Worm (Caenorhabditis elegans) whole organism, L4 larva: ENCODE measurements around the gene R02D5.6.

Experiments used
- R02D3.7 ChIP-seq: fragments of 150-350 bp; sonication (generic microtip); optimal IDR thresholded peaks from 3 replicates; lab custom pipeline; 2014; ENCODE audit warnings: missing biosample characterization, missing genetic modification characterization
- ceh-28 ChIP-seq: fragments of 150-350 bp; optimal IDR thresholded peaks from 2 replicates; lab custom pipeline; 2014; ENCODE audit warnings: missing biosample characterization, missing genetic modification reagents, missing genetic modification characterization
- ceh-82 ChIP-seq: sonication (generic microtip); optimal IDR thresholded peaks from 2 replicates; lab custom pipeline; 2017; ENCODE audit warnings: missing biosample characterization, missing genetic modification characterization
- dmd-8 ChIP-seq: fragments of 200-800 bp; sonication (Bioruptor generic); IDR thresholded peaks from 2 replicates; pipeline ENCODE4 v1.3.6; 2022; ENCODE audit warnings: missing genetic modification characterization, missing compliant biosample characterization
- nhr-237 ChIP-seq: sonication (generic microtip); optimal IDR thresholded peaks from 2 replicates; lab custom pipeline; 2017; ENCODE audit warnings: missing biosample characterization, missing genetic modification characterization
- snpc-4 ChIP-seq: fragments of 150-350 bp; optimal IDR thresholded peaks from 2 replicates; lab custom pipeline; 2014; ENCODE audit warnings: missing biosample characterization, missing genetic modification characterization
- unc-130 ChIP-seq: sonication (generic microtip); optimal IDR thresholded peaks from 2 replicates; lab custom pipeline; 2016; ENCODE audit warnings: missing genetic modification reagents, missing genetic modification characterization, missing compliant biosample characterization
- unc-62 ChIP-seq, 3 experiments: fragments of 150-350 bp in 1 of 3; sonication (generic microtip); optimal IDR thresholded peaks in 2 of 3; peaks in 1 of 3; 1 replicate in 1 of 3; 2 replicates in 2 of 3; lab custom pipeline; 2014 to 2017; ENCODE audit warnings: missing biosample characterization in 3 of 3, missing genetic modification characterization in 3 of 3, missing genetic modification reagents in 3 of 3, missing genotype in 1 of 3
- zag-1 ChIP-seq: fragments of 150-350 bp; optimal IDR thresholded peaks from 2 replicates; lab custom pipeline; 2014; ENCODE audit warnings: missing biosample characterization, missing genetic modification characterization
- zip-11 ChIP-seq: fragments of 200-800 bp; sonication (Bioruptor generic); IDR thresholded peaks from 2 replicates; pipeline ENCODE4 v1.3.6; 2022; ENCODE audit warnings: missing genetic modification characterization, missing compliant biosample characterization
- ztf-11 ChIP-seq: fragments of 150-350 bp; optimal IDR thresholded peaks from 2 replicates; lab custom pipeline; 2014; ENCODE audit warnings: missing biosample characterization, missing genetic modification characterization

DNA sequence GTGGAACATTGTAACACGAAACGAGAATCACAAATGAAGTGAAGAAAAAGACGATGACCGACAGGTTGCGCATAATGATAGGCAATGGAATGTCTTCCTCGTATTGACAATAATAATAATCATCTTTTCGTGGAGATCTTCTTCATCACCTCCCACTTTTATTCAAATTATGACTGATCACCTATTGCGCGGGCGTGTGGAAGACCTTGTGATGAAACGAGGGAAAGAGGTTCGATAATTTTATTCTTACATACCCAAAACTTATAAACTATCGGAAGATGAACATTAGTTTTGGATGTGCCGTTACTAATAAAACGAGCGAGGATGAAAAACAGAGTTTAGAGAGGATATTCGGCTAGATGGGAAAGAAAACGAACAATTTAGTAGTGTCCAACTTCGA, 5.2 kb upstream of the R02D5.6 start, which contains the start of gene C53A5.2:
- TF ChIP-seq nhr-237 (tag; lab: Kevin White, UChicago), result no peak
- TF ChIP-seq R02D3.7 (tag; lab: Kevin White, UChicago), result no peak
- no peak for TF ChIP-seq unc-130 (GFP tag; lab: Kevin White, UChicago)
- TF ChIP-seq unc-62 (GFP tag; optimal IDR thresholded peaks at IDR 0.05 in 1 of 2; lab: Kevin White, UChicago), result no peak
- TF ChIP-seq unc-62 (tag; optimal IDR thresholded peaks at IDR 0.05; lab: Kevin White, UChicago), result no peak
- no peak for TF ChIP-seq ceh-28 (tag; lab: Kevin White, UChicago)
- no peak for TF ChIP-seq zag-1 (tag; lab: Kevin White, UChicago)
- TF ChIP-seq zip-11 (GFP tag; lab: Robert Waterston, UW), result no peak
- no peak for TF ChIP-seq ceh-82 (tag; lab: Kevin White, UChicago)
- TF ChIP-seq snpc-4 (tag; lab: Kevin White, UChicago), result no peak
- no peak for TF ChIP-seq dmd-8 (GFP tag; lab: Robert Waterston, UW)
- TF ChIP-seq ztf-11, result no peak
